Fruit fly (Drosophila melanogaster): ENCODE results near the gene CG2059.
A peak's percentile ranks its signal among the peaks of the same experiment; 100 is the strongest.

The CG2059 gene

DNA sequence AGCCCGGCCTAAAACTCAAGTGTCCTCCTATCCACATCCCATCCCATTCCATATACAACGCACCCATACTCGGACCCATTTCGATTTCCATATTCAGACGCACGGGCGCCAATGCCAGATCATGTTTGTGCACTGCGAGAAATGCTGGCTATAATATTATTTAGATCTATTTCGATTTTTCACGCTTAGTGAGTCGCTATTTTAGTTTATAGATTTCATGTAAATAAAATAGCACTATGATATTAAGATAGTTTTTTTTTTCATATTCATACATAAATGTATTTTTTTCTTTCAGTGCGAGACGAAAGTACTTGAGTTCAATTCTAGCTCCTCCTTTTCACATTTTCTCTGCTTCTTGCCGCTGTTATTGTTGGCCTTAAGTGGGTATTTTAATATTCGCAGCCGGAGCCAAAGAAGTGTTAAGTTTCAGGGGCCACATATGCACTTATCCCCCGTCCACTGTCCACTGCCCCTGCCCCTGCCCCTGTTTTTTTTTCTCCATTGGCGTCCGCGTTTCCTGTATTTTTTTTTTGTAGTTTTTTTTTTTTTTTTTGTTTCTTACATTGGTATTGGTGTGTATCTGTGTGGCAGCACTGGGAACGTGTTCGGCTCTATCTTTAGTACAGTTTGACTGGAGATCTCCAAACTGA is 5.8 kb downstream of the CG2059 start:
- no peak for TF ChIP-seq CG8478 (optimal IDR thresholded peaks at IDR 0.05)
- no peak for TF ChIP-seq Dll (optimal IDR thresholded peaks at IDR 0.05)
- no peak for TF ChIP-seq pan (optimal IDR thresholded peaks at IDR 0.05)
- TF ChIP-seq EcR (GFP tag; optimal IDR thresholded peaks at IDR 0.05) = no peak

DNA sequence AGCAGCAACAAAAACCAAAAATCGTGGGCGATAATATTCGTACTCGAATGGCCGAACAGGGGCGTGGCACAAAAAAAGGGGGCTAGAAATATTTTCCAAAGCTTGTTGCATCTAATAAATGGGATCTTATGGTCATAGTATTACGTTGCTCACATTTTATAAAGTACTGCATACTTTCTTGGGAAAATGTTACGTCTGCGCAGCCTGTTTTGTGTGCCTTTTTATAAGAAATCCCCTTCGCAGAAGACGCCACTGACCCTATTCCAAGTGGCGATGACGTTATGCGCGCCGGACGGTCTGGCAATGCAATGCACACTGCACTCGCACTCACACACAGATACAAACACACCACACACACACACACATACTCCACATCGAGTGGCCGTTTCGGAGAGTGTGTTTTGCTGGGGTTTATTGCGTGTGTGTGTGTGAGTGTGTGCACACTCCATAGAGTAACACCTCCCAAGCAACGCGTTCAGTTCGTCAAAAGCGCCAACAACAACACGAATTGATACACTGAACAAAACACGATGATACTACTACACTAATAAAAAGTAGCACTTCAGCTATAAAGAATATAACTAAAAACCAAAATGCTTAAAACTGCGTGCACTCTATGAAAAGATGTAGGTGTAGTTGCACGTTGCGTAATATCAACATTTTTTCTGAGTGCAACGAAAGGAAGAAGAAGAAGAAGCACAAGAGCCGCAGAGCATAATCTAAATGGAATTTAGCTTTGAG is 7.1 kb downstream of the CG2059 start:
- no peak for TF ChIP-seq usp (GFP tag; optimal IDR thresholded peaks at IDR 0.05)
- no peak for TF ChIP-seq CG8478 (optimal IDR thresholded peaks at IDR 0.05)
- no peak for TF ChIP-seq psq (optimal IDR thresholded peaks at IDR 0.05)
- TF ChIP-seq Dll (optimal IDR thresholded peaks at IDR 0.05) = no peak

DNA sequence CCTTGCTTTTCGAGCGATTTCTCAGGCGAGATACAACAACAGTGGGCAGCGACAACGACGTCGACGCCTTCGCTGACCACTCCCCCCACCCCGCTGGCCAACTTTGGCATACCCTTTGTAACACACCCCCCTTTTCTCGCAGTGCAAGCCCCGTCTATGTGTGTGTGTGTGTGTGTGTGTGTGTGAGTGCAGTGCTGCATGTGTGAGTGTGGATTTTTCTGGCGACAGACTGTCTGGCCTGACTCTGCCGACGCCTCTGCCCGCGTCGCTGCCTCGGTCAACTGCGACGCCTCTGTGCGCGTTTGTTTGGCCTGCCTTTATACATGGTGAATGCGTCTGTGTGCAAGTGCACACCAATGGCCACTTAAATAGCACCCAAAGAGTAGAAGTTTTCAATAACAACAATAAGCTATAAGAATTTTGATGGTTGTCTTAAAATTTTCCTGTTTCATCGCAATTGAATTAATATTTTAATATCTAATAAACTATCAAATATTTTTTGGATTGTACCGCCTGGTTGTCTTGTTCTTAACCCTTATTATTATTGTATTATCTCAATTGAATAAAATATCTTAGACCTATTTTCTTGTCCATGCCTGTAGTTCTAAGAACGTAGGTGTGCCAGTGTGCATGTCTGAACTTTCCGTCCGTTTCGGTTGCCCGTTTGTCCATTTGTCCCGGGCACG is 7.9 kb downstream of the CG2059 start:
- TF ChIP-seq pan (optimal IDR thresholded peaks at IDR 0.05) = no peak
- TF ChIP-seq usp (GFP tag; optimal IDR thresholded peaks at IDR 0.05) = no peak
- TF ChIP-seq Dll (optimal IDR thresholded peaks at IDR 0.05) = no peak
- no peak for TF ChIP-seq CG8478 (optimal IDR thresholded peaks at IDR 0.05)
- no peak for TF ChIP-seq EcR (GFP tag; optimal IDR thresholded peaks at IDR 0.05)
- TF ChIP-seq psq (optimal IDR thresholded peaks at IDR 0.05) = no peak

dm6 chrX:7295973-7296372 is 9.8 kb downstream of the CG2059 start:
- TF ChIP-seq EcR (GFP tag; optimal IDR thresholded peaks at IDR 0.05) (no peak), pan (optimal IDR thresholded peaks at IDR 0.05) (no peak), CG8478 (optimal IDR thresholded peaks at IDR 0.05) (no peak), psq (optimal IDR thresholded peaks at IDR 0.05) (no peak), usp (GFP tag; optimal IDR thresholded peaks at IDR 0.05) (no peak)

DNA sequence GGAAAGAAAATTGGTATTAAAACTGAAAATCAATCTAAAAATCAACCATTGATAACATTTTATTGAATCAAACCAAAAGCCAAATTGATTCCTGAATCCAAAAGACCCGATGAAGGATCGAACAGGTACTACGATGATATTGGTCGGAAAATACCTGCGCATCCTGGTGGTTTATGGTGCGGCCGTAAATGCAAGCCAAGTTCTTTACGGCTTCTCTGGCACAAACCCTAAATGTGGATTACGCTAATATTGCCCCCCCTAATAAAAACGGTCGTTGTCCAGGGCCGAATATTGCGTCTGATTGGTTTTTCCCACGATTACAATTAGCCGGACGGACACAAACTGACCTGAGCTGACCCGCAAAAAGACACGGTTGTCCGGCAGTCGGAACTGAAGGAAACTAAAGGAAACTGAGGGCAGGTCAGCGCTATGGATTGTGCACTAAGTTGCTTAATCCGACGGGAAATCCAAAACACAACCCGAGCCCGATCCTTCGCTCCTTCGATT is 10.6 kb downstream of the CG2059 start:
- TF ChIP-seq pan (optimal IDR thresholded peaks at IDR 0.05) = no peak
- TF ChIP-seq Dll (optimal IDR thresholded peaks at IDR 0.05) = no peak
- no peak for TF ChIP-seq EcR (GFP tag; optimal IDR thresholded peaks at IDR 0.05)
- TF ChIP-seq CG8478 (optimal IDR thresholded peaks at IDR 0.05) = no peak
- no peak for TF ChIP-seq psq (optimal IDR thresholded peaks at IDR 0.05)
- TF ChIP-seq usp (GFP tag; optimal IDR thresholded peaks at IDR 0.05) = no peak

- no peak for TF ChIP-seq psq (optimal IDR thresholded peaks at IDR 0.05)
- no peak for TF ChIP-seq EcR (GFP tag; optimal IDR thresholded peaks at IDR 0.05)
Measured at dm6 chrX:7298323-7298722, 12.2 kb downstream of the CG2059 start.

DNA sequence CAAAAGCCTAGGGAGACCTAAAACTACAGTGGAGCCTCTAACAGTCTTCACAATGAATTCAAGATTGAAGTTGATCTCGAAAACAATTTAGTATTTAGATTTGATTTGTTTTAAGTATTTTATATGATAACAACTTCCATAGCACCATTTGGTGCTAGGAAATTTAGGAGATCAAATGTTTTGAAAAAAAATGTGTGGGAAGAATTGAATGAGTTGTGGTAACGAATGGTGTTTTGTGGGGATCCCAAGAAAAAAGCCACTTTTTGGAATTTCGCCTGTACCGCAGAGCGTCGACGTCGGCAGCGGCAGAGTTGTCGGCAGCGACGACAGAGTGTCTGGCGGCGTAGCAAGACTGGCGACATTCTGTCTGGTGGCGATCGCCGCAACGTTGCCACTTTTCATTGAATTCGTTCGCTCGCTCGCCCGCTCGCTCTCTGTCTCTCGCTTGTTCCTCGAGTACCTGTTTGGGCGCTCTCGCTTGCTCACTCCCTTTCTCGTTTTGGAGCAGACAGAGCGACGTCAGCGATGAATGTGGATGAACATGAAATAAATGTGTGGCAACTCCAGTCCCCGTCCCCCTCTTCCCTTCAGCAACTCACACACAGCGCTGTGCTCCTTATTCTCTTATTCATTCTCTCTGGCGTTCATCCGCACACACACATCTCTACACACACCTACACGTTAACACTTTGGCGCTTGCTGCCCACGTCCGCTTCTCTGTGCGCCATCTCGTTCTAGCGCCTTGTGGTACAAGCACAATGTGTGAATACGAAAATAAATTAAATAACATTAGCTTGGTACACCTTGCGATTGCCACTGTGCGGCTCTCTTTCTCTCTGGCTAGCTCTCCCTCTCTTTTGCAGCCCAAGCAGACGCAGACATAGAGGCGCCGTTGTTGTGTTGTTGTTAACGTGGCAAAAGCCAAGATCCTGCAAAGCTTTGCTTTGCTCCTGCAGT is 13.5 kb downstream of the CG2059 start:
- TF ChIP-seq pan (optimal IDR thresholded peaks at IDR 0.05) = no peak
- TF ChIP-seq Dll (optimal IDR thresholded peaks at IDR 0.05) = peak; percentile 68

DNA sequence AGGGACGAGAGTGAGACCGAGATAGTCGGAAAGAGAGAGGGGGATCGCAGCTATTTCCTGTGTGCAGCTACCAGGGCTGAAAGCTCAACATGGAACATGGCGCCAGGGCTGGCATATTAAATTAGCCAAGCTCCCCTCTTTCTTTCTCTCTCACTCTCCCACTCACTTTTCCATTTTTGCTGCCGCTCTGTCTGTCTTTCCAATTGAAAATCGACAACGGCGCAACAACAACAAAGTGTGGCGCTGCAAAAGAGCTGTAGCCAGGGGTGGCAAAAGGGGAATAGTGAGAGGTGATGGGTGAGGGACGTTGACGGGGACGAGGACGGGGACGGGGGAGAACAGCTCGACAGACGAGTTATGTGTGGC is 14.2 kb downstream of the CG2059 start:
- no peak for TF ChIP-seq usp (GFP tag; optimal IDR thresholded peaks at IDR 0.05)
- TF ChIP-seq CG8478 (optimal IDR thresholded peaks at IDR 0.05) = no peak
- TF ChIP-seq Dll (optimal IDR thresholded peaks at IDR 0.05) = no peak
- no peak for TF ChIP-seq pan (optimal IDR thresholded peaks at IDR 0.05)
- TF ChIP-seq EcR (GFP tag; optimal IDR thresholded peaks at IDR 0.05) = no peak
- no peak for TF ChIP-seq psq (optimal IDR thresholded peaks at IDR 0.05)

DNA sequence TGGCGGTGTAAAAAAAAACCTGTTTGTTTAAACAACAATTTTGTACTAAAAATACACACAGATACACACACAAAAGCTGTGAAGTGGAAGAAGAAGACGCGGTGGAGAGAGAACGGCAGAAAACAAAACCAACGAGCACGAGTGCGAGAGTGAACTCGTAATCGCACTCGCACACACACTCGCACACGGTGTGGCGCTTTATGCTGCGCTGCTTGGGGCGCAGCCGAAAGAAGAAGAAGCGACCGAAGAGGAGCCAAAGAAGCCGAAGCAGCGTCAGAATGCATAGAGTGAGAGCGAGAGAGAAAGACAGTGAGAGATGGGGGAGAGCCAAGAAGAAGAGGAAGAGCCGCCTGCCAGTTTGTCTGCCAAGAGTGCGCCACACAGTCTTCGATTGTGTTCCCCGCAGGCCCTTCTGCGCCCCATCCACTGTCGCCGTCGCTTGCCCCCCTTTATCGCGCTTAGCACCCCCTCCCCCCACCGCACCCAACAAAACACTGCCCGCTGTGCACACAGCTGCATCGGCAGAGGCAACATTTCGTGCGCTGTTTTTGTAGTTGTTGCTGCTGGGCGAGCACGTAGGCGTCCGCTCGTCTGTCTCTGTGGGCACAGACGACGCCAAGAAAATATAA is 14.7 kb downstream of the CG2059 start:
- no peak for TF ChIP-seq psq (optimal IDR thresholded peaks at IDR 0.05)
- peak in 1 of 2 experiments; percentile 36 for TF ChIP-seq EcR (GFP tag; optimal IDR thresholded peaks at IDR 0.05)
- no peak for TF ChIP-seq usp (GFP tag; optimal IDR thresholded peaks at IDR 0.05)
- TF ChIP-seq Dll (optimal IDR thresholded peaks at IDR 0.05) = peak; percentile 67
- no peak for TF ChIP-seq pan (optimal IDR thresholded peaks at IDR 0.05)
- no peak for TF ChIP-seq CG8478 (optimal IDR thresholded peaks at IDR 0.05)

DNA sequence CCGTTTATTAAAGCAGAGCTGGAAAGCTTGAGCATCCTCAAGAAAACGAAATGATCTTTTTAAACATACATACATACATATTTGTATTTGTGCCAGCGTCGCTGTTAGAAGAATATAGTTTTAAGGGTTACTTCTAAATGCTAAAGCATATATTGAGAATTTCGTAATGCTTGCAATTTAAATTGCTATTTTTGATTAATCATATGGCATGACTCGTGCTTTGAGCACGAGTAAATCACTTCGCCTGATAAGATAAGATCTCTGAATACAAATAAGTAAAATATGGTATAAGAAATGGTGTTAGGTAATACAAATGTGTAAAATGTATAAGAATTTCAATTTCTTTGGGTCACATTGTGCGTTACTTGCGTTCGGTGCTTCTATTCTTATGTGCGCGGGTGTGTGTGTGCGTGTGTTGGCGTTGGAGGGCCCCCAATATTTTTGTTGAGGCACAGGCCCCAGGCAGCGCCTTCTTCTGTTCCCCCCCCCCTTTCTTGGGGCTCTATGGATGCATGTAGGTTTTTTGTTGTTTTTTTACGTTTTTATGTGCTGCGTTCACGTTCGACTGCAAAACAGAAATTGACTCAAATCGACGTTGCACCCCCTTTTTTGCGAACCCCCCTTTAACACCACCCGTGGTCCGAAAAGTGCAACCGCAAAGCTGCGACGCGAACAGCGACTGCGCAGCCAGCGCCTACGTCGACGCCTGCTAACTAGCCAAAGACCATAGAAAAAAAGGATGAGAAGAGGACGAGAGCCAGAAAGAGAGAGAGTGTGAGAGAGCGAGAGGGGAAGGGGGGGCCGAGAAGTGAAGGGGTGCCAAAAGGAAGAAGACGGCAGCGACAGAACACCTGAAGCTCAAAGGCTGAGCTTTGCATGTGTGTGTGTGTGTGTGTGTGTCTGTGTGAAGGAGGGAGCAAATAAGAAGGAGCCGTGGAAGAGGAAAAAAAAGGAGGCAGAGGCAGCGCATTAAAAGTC is 15.5 kb downstream of the CG2059 start:
- TF ChIP-seq psq (optimal IDR thresholded peaks at IDR 0.05) (no peak), EcR (GFP tag; optimal IDR thresholded peaks at IDR 0.05) (no peak), Dll (optimal IDR thresholded peaks at IDR 0.05) (no peak), CG8478 (optimal IDR thresholded peaks at IDR 0.05) (no peak), usp (GFP tag; optimal IDR thresholded peaks at IDR 0.05) (no peak), pan (optimal IDR thresholded peaks at IDR 0.05) (no peak)

All from whole organism.